Fruit fly (Drosophila melanogaster): ENCODE results near the gene CG15764.

CG15764 gene

DNA sequence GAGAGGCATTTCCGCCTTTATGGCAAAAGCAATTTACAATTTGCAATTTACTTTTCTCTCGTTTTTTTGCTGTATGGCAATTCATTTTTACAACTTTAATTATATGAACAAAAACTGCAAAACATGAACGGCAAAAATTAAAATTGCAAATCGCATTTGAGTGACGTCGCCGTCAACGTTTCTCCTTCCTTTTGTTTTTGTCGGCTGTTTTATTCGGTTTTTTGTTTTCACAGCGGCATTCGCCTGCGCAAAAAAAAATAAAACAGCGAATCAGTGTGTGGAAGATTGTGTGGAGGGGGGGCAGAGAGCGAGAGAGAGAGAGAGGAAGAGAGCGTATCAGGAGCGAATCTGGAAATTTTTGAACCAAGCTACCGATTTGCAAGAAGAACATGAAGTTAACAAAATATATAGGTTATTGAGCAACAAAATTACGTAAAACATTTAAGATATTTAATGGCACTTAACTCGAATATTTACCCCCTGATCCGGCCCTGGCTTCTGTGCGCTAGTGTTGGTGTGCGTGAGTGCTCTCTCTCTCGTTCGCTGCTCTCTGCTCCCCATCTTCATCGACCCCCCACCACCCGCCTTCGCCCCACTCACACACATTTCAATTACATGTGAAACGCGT, 49.7 kb downstream of the CG15764 start (continued):
- TF ChIP-seq Hr38 (GFP tag; optimal IDR thresholded peaks at IDR 0.05) (peak; percentile 89), Lpt (GFP tag; optimal IDR thresholded peaks at IDR 0.05) (peak; percentile 100), CG1621 (tag; optimal IDR thresholded peaks at IDR 0.05) (peak; percentile 99), CG11902 (GFP tag; optimal IDR thresholded peaks at IDR 0.05) (peak; percentile 100), CG3032 (tag; optimal IDR thresholded peaks at IDR 0.05) (peak; percentile 99), Ets96B (tag; optimal IDR thresholded peaks at IDR 0.05) (peak; percentile 99), topi (GFP tag; optimal IDR thresholded peaks at IDR 0.05) (peak; percentile 99), dsx (GFP tag; optimal IDR thresholded peaks at IDR 0.05; ENCODE audit: poor library complexity, severe bottlenecking) (peak; percentile 98), CG15336 (GFP tag; IDR thresholded peaks at IDR 0.05) (peak; percentile 99), OdsH (GFP tag; optimal IDR thresholded peaks at IDR 0.05) (peak; percentile 100), lz (GFP tag; optimal IDR thresholded peaks at IDR 0.05) (peak; percentile 100), fd85E (GFP tag; optimal IDR thresholded peaks at IDR 0.05) (peak; percentile 98), CG3919 (GFP tag; optimal IDR thresholded peaks at IDR 0.05) (peak; percentile 100), Gug (GFP tag; IDR thresholded peaks at IDR 0.05) (peak; percentile 99), Sox102F (GFP tag; optimal IDR thresholded peaks at IDR 0.05) (peak; percentile 99), cyc (GFP tag; optimal IDR thresholded peaks at IDR 0.05) (peak; percentile 99), CG11762 (GFP tag; optimal IDR thresholded peaks at IDR 0.05; ENCODE audit: insufficient read depth) (peak; percentile 99), ss (GFP tag; optimal IDR thresholded peaks at IDR 0.05) (peak; percentile 100), esn (GFP tag; optimal IDR thresholded peaks at IDR 0.05) (peak; percentile 100), CG9139 (GFP tag; optimal IDR thresholded peaks at IDR 0.05) (peak; percentile 99)

All from whole organism, prepupa.